Worm (Caenorhabditis elegans) whole organism, young adult: Measurements from ENCODE around the gene Y97E10AR.3.

Experiments
- B0261.1 ChIP-seq: sonication (generic microtip); optimal IDR thresholded peaks from 2 replicates; lab custom pipeline; 2016; ENCODE audit warnings: mild to moderate bottlenecking, missing genetic modification characterization, moderate library complexity, missing compliant biosample characterization
- B0336.3 ChIP-seq: fragments of 200-800 bp; sonication (Bioruptor generic); IDR thresholded peaks from 2 replicates; pipeline ENCODE4 v1.3.6; 2022; ENCODE audit warnings: missing genetic modification characterization, missing compliant biosample characterization
- C06A6.2 ChIP-seq: fragments of 200-800 bp; sonication (Bioruptor generic); conservative IDR thresholded peaks from 2 replicates; pipeline ENCODE4 v1.3.6; 2022; ENCODE audit warnings: missing genetic modification characterization, missing compliant biosample characterization
- C17E4.6 ChIP-seq: fragments of 200-800 bp; sonication (Bioruptor generic); IDR thresholded peaks from 2 replicates; pipeline ENCODE4 v1.3.6; 2022; ENCODE audit warnings: missing genetic modification reagents, missing genetic modification characterization, missing compliant biosample characterization
- F22D6.2 ChIP-seq: sonication (generic microtip); optimal IDR thresholded peaks from 2 replicates; lab custom pipeline; 2016; ENCODE audit warnings: mild to moderate bottlenecking, missing genetic modification characterization, missing compliant biosample characterization
- F57A8.1 ChIP-seq: fragments of 200-800 bp; sonication (Bioruptor generic); optimal IDR thresholded peaks from 2 replicates; lab custom pipeline; 2018; ENCODE audit warnings: mild to moderate bottlenecking, missing genetic modification characterization, moderate library complexity, missing compliant biosample characterization
- Y53F4B.3 ChIP-seq: fragments of 200-800 bp; sonication (Bioruptor generic); IDR thresholded peaks from 2 replicates; pipeline ENCODE4 v1.3.6; 2022; ENCODE audit warnings: missing genetic modification reagents, missing genetic modification characterization, missing compliant biosample characterization
- Y67H2A.10 ChIP-seq: fragments of 200-800 bp; sonication (Bioruptor generic); conservative IDR thresholded peaks from 2 replicates; pipeline ENCODE4 v1.3.6; 2022; ENCODE audit warnings: missing genetic modification reagents, missing genetic modification characterization, missing compliant biosample characterization
- ZK185.1 ChIP-seq: sonication (generic microtip); optimal IDR thresholded peaks from 2 replicates; lab custom pipeline; 2016; ENCODE audit warnings: mild to moderate bottlenecking, missing genetic modification characterization, missing compliant biosample characterization; ENCODE audit not compliant: poor library complexity, severe bottlenecking
- akir-1 ChIP-seq: fragments of 200-800 bp; sonication (Bioruptor generic); optimal IDR thresholded peaks from 2 replicates; lab custom pipeline; 2018; ENCODE audit warnings: mild to moderate bottlenecking, missing genetic modification characterization, moderate library complexity, missing compliant biosample characterization
- aptf-2 ChIP-seq: fragments of 200-800 bp; sonication (Bioruptor generic); conservative IDR thresholded peaks from 2 replicates; pipeline ENCODE4 v1.3.6; 2022; ENCODE audit warnings: missing genetic modification reagents, missing genetic modification characterization, missing compliant biosample characterization
- attf-5 ChIP-seq: fragments of 200-800 bp; sonication (Bioruptor generic); optimal IDR thresholded peaks from 2 replicates; lab custom pipeline; 2018; ENCODE audit warnings: mild to moderate bottlenecking, missing genetic modification characterization, missing compliant biosample characterization
- cebp-1 ChIP-seq, 2 experiments: fragments of 200-800 bp in 1 of 2; sonication (Bioruptor generic) in 1 of 2; sonication (generic microtip) in 1 of 2; IDR thresholded peaks in 1 of 2; optimal IDR thresholded peaks in 1 of 2; 2 replicates each; pipeline versions ENCODE4 v1.3.6 to Lab custom; 2017 to 2022; ENCODE audit warnings: missing compliant biosample characterization in 2 of 2, missing genetic modification characterization in 2 of 2, mild to moderate bottlenecking in 1 of 2, missing genetic modification reagents in 1 of 2, moderate library complexity in 1 of 2
- cebp-2 ChIP-seq: fragments of 200-800 bp; sonication (Bioruptor generic); IDR thresholded peaks from 2 replicates; pipeline ENCODE4 v1.3.6; 2022; ENCODE audit warnings: missing genetic modification characterization, missing compliant biosample characterization
- ceh-100 ChIP-seq: fragments of 200-800 bp; sonication (Bioruptor generic); IDR thresholded peaks from 2 replicates; pipeline ENCODE4 v1.3.6; 2022; ENCODE audit warnings: missing genetic modification reagents, missing genetic modification characterization, missing compliant biosample characterization
- ceh-40 ChIP-seq: fragments of 200-800 bp; sonication (Bioruptor generic); IDR thresholded peaks from 2 replicates; pipeline ENCODE4 v1.3.6; 2022; ENCODE audit warnings: missing genetic modification characterization, missing compliant biosample characterization
- dpff-1 ChIP-seq: sonication (generic microtip); optimal IDR thresholded peaks from 2 replicates; lab custom pipeline; 2017; ENCODE audit warnings: mild to moderate bottlenecking, missing genetic modification characterization, missing compliant biosample characterization
- dpl-1 ChIP-seq: fragments of 150-350 bp; optimal IDR thresholded peaks from 2 replicates; lab custom pipeline; 2014; ENCODE audit warnings: missing biosample characterization, missing genetic modification reagents, missing genetic modification characterization
- efl-1 ChIP-seq: fragments of 150-350 bp; optimal IDR thresholded peaks from 2 replicates; lab custom pipeline; 2014; ENCODE audit warnings: missing biosample characterization, missing genetic modification reagents, missing genetic modification characterization
- egrh-3 ChIP-seq: fragments of 200-800 bp; sonication (Bioruptor generic); IDR thresholded peaks from 2 replicates; pipeline ENCODE4 v1.3.6; 2022; ENCODE audit warnings: missing genetic modification reagents, missing genetic modification characterization, missing compliant biosample characterization
- hlh-12 ChIP-seq: sonication (generic microtip); optimal IDR thresholded peaks from 2 replicates; lab custom pipeline; 2016; ENCODE audit warnings: missing genetic modification characterization, missing compliant biosample characterization
- hmg-20 ChIP-seq: fragments of 200-800 bp; sonication (Bioruptor generic); IDR thresholded peaks from 2 replicates; pipeline ENCODE4 v1.3.6; 2022; ENCODE audit warnings: missing genetic modification reagents, missing genetic modification characterization, missing compliant biosample characterization
- let-607 ChIP-seq, 2 experiments: fragments of 200-800 bp in 1 of 2; sonication (Bioruptor generic) in 1 of 2; sonication (generic microtip) in 1 of 2; optimal IDR thresholded peaks; 2 replicates each; lab custom pipeline; 2016 to 2018; ENCODE audit warnings: mild to moderate bottlenecking in 2 of 2, missing compliant biosample characterization in 2 of 2, missing genetic modification characterization in 2 of 2, moderate library complexity in 2 of 2, missing genotype in 1 of 2
- lin-26 ChIP-seq: fragments of 200-800 bp; sonication (Bioruptor generic); IDR thresholded peaks from 2 replicates; pipeline ENCODE4 v1.3.6; 2022; ENCODE audit warnings: missing genetic modification reagents, missing genetic modification characterization, missing compliant biosample characterization
- lin-54 ChIP-seq: fragments of 200-800 bp; sonication (Bioruptor generic); optimal IDR thresholded peaks from 2 replicates; lab custom pipeline; 2018; ENCODE audit warnings: mild to moderate bottlenecking, missing genetic modification characterization, missing compliant biosample characterization
- lir-1 ChIP-seq: fragments of 200-800 bp; sonication (Bioruptor generic); conservative IDR thresholded peaks from 2 replicates; pipeline ENCODE4 v1.3.6; 2022; ENCODE audit warnings: missing genetic modification reagents, missing genetic modification characterization, missing compliant biosample characterization
- lsl-1 ChIP-seq: fragments of 200-800 bp; sonication (Bioruptor generic); optimal IDR thresholded peaks from 2 replicates; lab custom pipeline; 2018; ENCODE audit warnings: mild to moderate bottlenecking, missing genetic modification characterization, moderate library complexity, missing compliant biosample characterization
- madf-6 ChIP-seq: fragments of 200-800 bp; sonication (Bioruptor generic); IDR thresholded peaks from 2 replicates; pipeline ENCODE4 v1.3.6; 2022; ENCODE audit warnings: missing genetic modification reagents, missing genetic modification characterization, missing compliant biosample characterization
- nfya-1 ChIP-seq: sonication (generic microtip); optimal IDR thresholded peaks from 2 replicates; lab custom pipeline; 2017; ENCODE audit warnings: antibody characterized with exemption, missing compliant biosample characterization, missing genetic modification characterization, borderline replicate concordance; ENCODE audit not compliant: insufficient read depth
- nfyb-1 ChIP-seq: fragments of 200-800 bp; sonication (Bioruptor generic); IDR thresholded peaks from 2 replicates; pipeline ENCODE4 v1.3.6; 2022; ENCODE audit warnings: missing genetic modification reagents, missing genetic modification characterization, missing compliant biosample characterization
- nhr-120 ChIP-seq: fragments of 200-800 bp; sonication (Bioruptor generic); IDR thresholded peaks from 2 replicates; pipeline ENCODE4 v1.3.6; 2022; ENCODE audit warnings: missing genetic modification characterization, missing compliant biosample characterization
- nhr-179 ChIP-seq: sonication (generic microtip); optimal IDR thresholded peaks from 2 replicates; lab custom pipeline; 2016; ENCODE audit warnings: mild to moderate bottlenecking, missing genetic modification characterization, missing compliant biosample characterization
- pbrm-1 ChIP-seq: fragments of 200-800 bp; sonication (Bioruptor generic); IDR thresholded peaks from 2 replicates; pipeline ENCODE4 v1.3.6; 2022; ENCODE audit warnings: missing genetic modification reagents, missing genetic modification characterization, missing compliant biosample characterization
- pha-4 ChIP-seq: fragments of 150-350 bp; sonication (generic microtip); optimal IDR thresholded peaks from 2 replicates; lab custom pipeline; 2014; ENCODE audit warnings: missing biosample characterization, missing genetic modification reagents, missing genetic modification characterization
- rec-8 ChIP-seq, 2 experiments: sonication (generic microtip); optimal IDR thresholded peaks; 2 replicates each; lab custom pipeline; 2016; ENCODE audit warnings: mild to moderate bottlenecking in 2 of 2, missing genetic modification characterization in 2 of 2, missing genetic modification reagents in 2 of 2, missing genotype in 2 of 2, missing biosample characterization in 1 of 2, missing compliant biosample characterization in 1 of 2, moderate library complexity in 1 of 2
- snpc-4 ChIP-seq, 5 experiments: fragments of 150-350 bp in 1 of 5; sonication (generic microtip) in 4 of 5; optimal IDR thresholded peaks; 2 replicates each; lab custom pipeline; 2014 to 2018; ENCODE audit warnings: missing genetic modification characterization in 5 of 5, missing biosample characterization in 3 of 5, antibody characterized with exemption in 2 of 5, mild to moderate bottlenecking in 2 of 5, missing compliant biosample characterization in 2 of 5, missing genotype in 2 of 5, moderate library complexity in 2 of 5, missing genetic modification reagents in 1 of 5
- sptf-2 ChIP-seq: fragments of 200-800 bp; sonication (Bioruptor generic); optimal IDR thresholded peaks from 2 replicates; lab custom pipeline; 2018; ENCODE audit warnings: mild to moderate bottlenecking, missing genetic modification characterization, missing compliant biosample characterization
- tbx-9 ChIP-seq: sonication (generic microtip); optimal IDR thresholded peaks from 2 replicates; lab custom pipeline; 2016; ENCODE audit warnings: borderline replicate concordance, missing genetic modification characterization, inconsistent platforms, missing compliant biosample characterization
- tlf-1 ChIP-seq: fragments of 200-800 bp; sonication (Bioruptor generic); optimal IDR thresholded peaks from 2 replicates; lab custom pipeline; 2018; ENCODE audit warnings: mild to moderate bottlenecking, missing genetic modification characterization, missing compliant biosample characterization
- unc-62 ChIP-seq: fragments of 150-350 bp; optimal IDR thresholded peaks from 2 replicates; lab custom pipeline; 2014; ENCODE audit warnings: missing biosample characterization, missing genetic modification reagents, missing genetic modification characterization
- zfh-2 ChIP-seq: fragments of 200-800 bp; sonication (Bioruptor generic); conservative IDR thresholded peaks from 2 replicates; pipeline ENCODE4 v1.3.6; 2022; ENCODE audit warnings: missing genetic modification reagents, missing genetic modification characterization, missing compliant biosample characterization
- zim-3 ChIP-seq: sonication (generic microtip); optimal IDR thresholded peaks from 2 replicates; lab custom pipeline; 2017; ENCODE audit warnings: mild to moderate bottlenecking, missing genetic modification characterization, moderate library complexity, missing compliant biosample characterization

Gene Y97E10AR.3

ce11 chrV:7994570-7994969, 12.7 kb downstream of the Y97E10AR.3 start, which contains the start of gene ceh-76:
TSS of gene ceh-76 (minus strand) at chrV:7994670.
- no peak for TF ChIP-seq hlh-12 (tag; lab: Kevin White, UChicago)
- no peak for TF ChIP-seq F57A8.1 (GFP tag; lab: Kevin White, UChicago)
- no peak for TF ChIP-seq sptf-2 (GFP tag; lab: Kevin White, UChicago)
- no peak for TF ChIP-seq zfh-2 (GFP tag; lab: Robert Waterston, UW)
- no peak for TF ChIP-seq lin-26
- TF ChIP-seq ceh-100 (GFP tag; lab: Robert Waterston, UW), result no peak
- no peak for TF ChIP-seq ceh-40
- no peak for TF ChIP-seq pbrm-1 (GFP tag; lab: Robert Waterston, UW)

ce11 chrV:7985860-7986259, 21.4 kb downstream of the Y97E10AR.3 start, which contains the start of gene Y97E10AL.1:
TSS of gene Y97E10AL.1 (plus strand) at chrV:7986160.
- TF ChIP-seq nfya-1 (tag; lab: Kevin White, UChicago), result no peak
- no peak for TF ChIP-seq tbx-9
- TF ChIP-seq snpc-4 (GFP tag; optimal IDR thresholded peaks at IDR 0.05; lab: Kevin White, UChicago), result no peak
- no peak for TF ChIP-seq snpc-4 (tag; optimal IDR thresholded peaks at IDR 0.05; lab: Kevin White, UChicago)
- no peak for TF ChIP-seq F57A8.1 (GFP tag; lab: Kevin White, UChicago)
- no peak for TF ChIP-seq akir-1
- TF ChIP-seq cebp-2 (GFP tag; lab: Robert Waterston, UW), result no peak
- no peak for TF ChIP-seq pbrm-1 (GFP tag; lab: Robert Waterston, UW)
- no peak for TF ChIP-seq dpff-1
- no peak for TF ChIP-seq B0336.3 (GFP tag; lab: Robert Waterston, UW)
- TF ChIP-seq rec-8 (tag; optimal IDR thresholded peaks at IDR 0.05; lab: Kevin White, UChicago), result no peak
- TF ChIP-seq pha-4 (tag; lab: Kevin White, UChicago), result no peak
- no peak for TF ChIP-seq zim-3 (tag; lab: Kevin White, UChicago)
- no peak for TF ChIP-seq cebp-1 (GFP tag; IDR thresholded peaks at IDR 0.05; lab: Robert Waterston, UW)
- TF ChIP-seq cebp-1 (tag; optimal IDR thresholded peaks at IDR 0.05; lab: Kevin White, UChicago), result no peak

DNA sequence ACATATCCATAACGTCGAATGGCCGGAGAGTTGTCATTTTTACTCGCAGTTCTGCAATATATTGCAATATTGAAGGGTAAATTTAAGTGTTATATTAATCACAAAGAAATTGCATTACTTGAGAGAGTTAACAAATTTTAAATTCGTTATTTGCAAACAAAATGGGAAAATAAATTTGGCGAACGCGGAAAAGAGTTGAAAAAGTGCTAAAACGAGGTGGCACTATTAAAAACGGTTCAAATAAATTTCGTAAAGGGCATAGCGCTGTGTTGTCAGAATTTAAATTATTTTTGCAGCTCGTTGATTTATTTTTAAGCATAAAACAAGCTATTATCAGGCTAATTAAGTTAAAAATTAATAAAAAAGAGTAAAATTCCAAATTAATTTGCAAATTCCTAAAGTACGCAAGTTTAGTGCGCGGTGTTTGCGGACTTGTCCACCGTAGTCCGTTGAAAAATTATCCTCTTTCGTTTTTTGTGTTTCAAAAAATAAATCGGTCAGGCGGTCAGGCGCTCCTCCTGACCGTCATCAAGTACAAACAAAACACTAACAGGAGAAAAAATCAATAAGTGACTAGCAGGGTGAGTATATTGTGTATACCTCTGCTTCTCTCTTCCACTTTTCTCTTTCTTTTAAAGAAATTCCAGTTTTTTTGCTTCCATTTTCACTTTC, 23.8 kb downstream of the Y97E10AR.3 start, which contains the start of the genes natb-1 and abhd-12:
Gene natb-1, minus strand, starts transcription at position 51 of the 672 bp plus-strand sequence.
Gene abhd-12, plus strand, starts transcription at position 499 of the 672 bp plus-strand sequence.
- TF ChIP-seq egrh-3 (GFP tag; lab: Robert Waterston, UW) (no peak), F22D6.2 (tag; lab: Kevin White, UChicago) (no peak), hmg-20 (GFP tag; lab: Robert Waterston, UW) (no peak), madf-6 (GFP tag; lab: Robert Waterston, UW) (no peak), unc-62 (GFP tag; lab: Kevin White, UChicago) (no peak), cebp-1 (GFP tag; IDR thresholded peaks at IDR 0.05; lab: Robert Waterston, UW) (no peak), cebp-1 (tag; optimal IDR thresholded peaks at IDR 0.05; lab: Kevin White, UChicago) (peak; percentile 46), lsl-1 (GFP tag; lab: Kevin White, UChicago) (peak; percentile 57), lin-54 (peak; percentile 1), efl-1 (GFP tag; lab: Kevin White, UChicago) (no peak), B0261.1 (tag; lab: Kevin White, UChicago) (no peak), aptf-2 (GFP tag; lab: Robert Waterston, UW) (no peak), let-607 (tag; optimal IDR thresholded peaks at IDR 0.05; lab: Kevin White, UChicago) (no peak), ZK185.1 (tag; lab: Kevin White, UChicago) (no peak), nhr-120 (GFP tag; lab: Robert Waterston, UW) (no peak), nhr-179 (no peak), C06A6.2 (no peak), attf-5 (GFP tag; lab: Kevin White, UChicago) (peak; percentile 91), dpl-1 (GFP tag; lab: Kevin White, UChicago) (no peak), C17E4.6 (GFP tag; lab: Robert Waterston, UW) (no peak), nfyb-1 (GFP tag; lab: Robert Waterston, UW) (no peak), snpc-4 (GFP tag; optimal IDR thresholded peaks at IDR 0.05; lab: Kevin White, UChicago) (no peak), snpc-4 (tag; optimal IDR thresholded peaks at IDR 0.05; lab: Kevin White, UChicago) (peak in 2 of 4 experiments; percentile 18 to 19), tbx-9 (no peak), Y53F4B.3 (no peak), tlf-1 (no peak), lir-1 (GFP tag; lab: Robert Waterston, UW) (no peak), Y67H2A.10 (no peak)
